Fruit fly (Drosophila melanogaster) whole organism, prepupa: Measurements from ENCODE around the gene CG4462.

Source experiments
- Lpt ChIP-seq: fragments of 200-800 bp; sonication (Bioruptor generic); optimal IDR thresholded peaks from 3 replicates; lab custom pipeline; 2016; ENCODE audit warnings: missing biosample characterization, missing genetic modification characterization
- topi ChIP-seq: fragments of 200-800 bp; sonication (Bioruptor generic); optimal IDR thresholded peaks from 3 replicates; lab custom pipeline; 2016; ENCODE audit warnings: missing biosample characterization, missing genetic modification characterization

DNA sequence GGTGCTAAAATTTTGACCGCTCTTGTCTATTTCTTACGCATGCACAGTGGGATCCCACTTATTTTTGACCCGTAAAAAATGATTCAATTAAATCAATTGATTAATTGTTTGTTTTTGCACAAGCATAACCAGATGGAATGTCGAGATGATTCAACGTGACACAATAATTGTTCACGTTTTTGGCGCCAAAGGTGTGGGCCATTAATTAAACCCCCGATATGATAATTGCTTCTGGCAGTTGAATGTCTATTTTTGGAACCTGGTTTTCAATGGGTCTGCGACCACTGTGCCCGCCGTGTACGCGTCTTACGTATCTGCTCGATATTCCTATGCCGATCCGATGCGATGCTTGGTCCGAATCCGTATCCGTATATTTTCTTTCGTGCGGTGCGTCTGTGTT, 33.1 kb downstream of the CG4462 start:
- TF ChIP-seq Lpt (GFP tag; lab: Kevin White, UChicago) (no peak), topi (GFP tag; lab: Kevin White, UChicago) (no peak)
